Worm (Caenorhabditis elegans) whole organism, mixed stage, embryonic: Measurements from ENCODE around the gene scl-12.

Experiments used
- blmp-1 ChIP-seq: fragments of 150-350 bp; optimal IDR thresholded peaks from 2 replicates; lab custom pipeline; 2014; ENCODE audit warnings: missing biosample characterization, missing genetic modification characterization
- cnd-1 ChIP-seq: fragments of 200-800 bp; sonication (Bioruptor generic); optimal IDR thresholded peaks from 2 replicates; lab custom pipeline; 2018; ENCODE audit warnings: mild to moderate bottlenecking, missing genetic modification characterization, missing compliant biosample characterization
- elt-1 ChIP-seq: sonication (generic microtip); optimal IDR thresholded peaks from 2 replicates; lab custom pipeline; 2017; ENCODE audit warnings: missing genetic modification characterization, mild to moderate bottlenecking, missing compliant biosample characterization, antibody characterized with exemption, moderate library complexity, borderline replicate concordance; ENCODE audit not compliant: insufficient read depth
- lin-13 ChIP-seq: fragments of 150-350 bp; optimal IDR thresholded peaks from 2 replicates; lab custom pipeline; 2014; ENCODE audit warnings: missing biosample characterization, missing genetic modification characterization
- mab-5 ChIP-seq: fragments of 150-350 bp; optimal IDR thresholded peaks from 2 replicates; lab custom pipeline; 2014; ENCODE audit warnings: missing biosample characterization, missing genetic modification characterization
- nhr-12 ChIP-seq: fragments of 150-350 bp; optimal IDR thresholded peaks from 2 replicates; lab custom pipeline; 2014; ENCODE audit warnings: missing biosample characterization, missing genetic modification characterization
- unc-62 ChIP-seq: fragments of 150-350 bp; optimal IDR thresholded peaks from 2 replicates; lab custom pipeline; 2014; ENCODE audit warnings: missing biosample characterization, missing genetic modification reagents, missing genetic modification characterization
- ztf-11 ChIP-seq: fragments of 150-350 bp; optimal IDR thresholded peaks from 2 replicates; lab custom pipeline; 2014; ENCODE audit warnings: missing biosample characterization, missing genetic modification characterization

- TF ChIP-seq mab-5 (tag; lab: Kevin White, UChicago): no peak
- TF ChIP-seq ztf-11 (tag; lab: Kevin White, UChicago): no peak
- no peak for TF ChIP-seq lin-13 (tag; lab: Kevin White, UChicago)
- TF ChIP-seq nhr-12 (tag; lab: Kevin White, UChicago): no peak
- TF ChIP-seq blmp-1: no peak
- TF ChIP-seq elt-1 (tag; lab: Kevin White, UChicago): no peak
- TF ChIP-seq cnd-1 (tag; lab: Kevin White, UChicago): no peak
- TF ChIP-seq unc-62 (GFP tag; lab: Kevin White, UChicago): no peak
Observed at ce11 chrV:3843926-3844325, 31.5 kb downstream of the scl-12 start, which contains the start of gene ugt-32.
